Fruit fly (Drosophila melanogaster) whole organism, wandering third instar larva: ENCODE results near the gene Ugt37E1.

Experiments
- Abd-B ChIP-seq: fragments of >200 bp; optimal IDR thresholded peaks from 2 replicates; lab custom pipeline; 2017; ENCODE audit warnings: missing biosample characterization, missing genetic modification characterization
- CG32264 ChIP-seq: fragments of 200-800 bp; sonication (Bioruptor generic); optimal IDR thresholded peaks from 2 replicates; lab custom pipeline; 2016; ENCODE audit warnings: missing biosample characterization, missing genetic modification characterization
- CG9705 ChIP-seq: fragments of 200-800 bp; sonication (Bioruptor generic); optimal IDR thresholded peaks from 2 replicates; lab custom pipeline; 2018; ENCODE audit warnings: missing biosample characterization, mild to moderate bottlenecking, missing genetic modification characterization
- CrebA ChIP-seq: fragments of 200-800 bp; sonication (Bioruptor generic); optimal IDR thresholded peaks from 2 replicates; lab custom pipeline; 2016; ENCODE audit warnings: missing biosample characterization, mild to moderate bottlenecking, missing genetic modification characterization, borderline replicate concordance
- Dfd ChIP-seq: fragments of >200 bp; optimal IDR thresholded peaks from 2 replicates; lab custom pipeline; 2017; ENCODE audit warnings: missing biosample characterization, missing genetic modification characterization
- Dif ChIP-seq: fragments of 200-275, 200-300 bp; sonication (Bioruptor generic); optimal IDR thresholded peaks from 2 replicates; lab custom pipeline; 2018; ENCODE audit warnings: missing biosample characterization, missing genetic modification characterization; ENCODE audit not compliant: partially characterized antibody
- GATAd ChIP-seq: sonication (Bioruptor generic); optimal IDR thresholded peaks from 2 replicates; lab custom pipeline; 2016; ENCODE audit warnings: missing biosample characterization, missing genetic modification characterization
- HLH106 ChIP-seq: fragments of 200-800 bp; optimal IDR thresholded peaks from 3 replicates; lab custom pipeline; 2019; ENCODE audit warnings: missing biosample characterization, mild to moderate bottlenecking, missing genetic modification characterization, moderate library complexity
- Hnf4 ChIP-seq: fragments of 200-800 bp; sonication (Bioruptor generic); optimal IDR thresholded peaks from 2 replicates; lab custom pipeline; 2016; ENCODE audit warnings: missing biosample characterization, mild to moderate bottlenecking, missing genetic modification characterization
- Hr78 ChIP-seq: fragments of >200 bp; optimal IDR thresholded peaks from 2 replicates; lab custom pipeline; 2017; ENCODE audit warnings: missing biosample characterization, missing genetic modification characterization
- Hr83 ChIP-seq: fragments of 200-300 bp; sonication (Bioruptor generic); optimal IDR thresholded peaks from 2 replicates; lab custom pipeline; 2016; ENCODE audit warnings: missing biosample characterization, mild to moderate bottlenecking, missing genetic modification characterization, moderate library complexity; ENCODE audit not compliant: poor library complexity, severe bottlenecking
- Jra ChIP-seq: sonication (Bioruptor generic); optimal IDR thresholded peaks from 2 replicates; lab custom pipeline; 2016; ENCODE audit warnings: missing biosample characterization, missing genetic modification characterization
- Mio ChIP-seq: sonication (Bioruptor generic); optimal IDR thresholded peaks from 2 replicates; lab custom pipeline; 2016; ENCODE audit warnings: missing biosample characterization, missing genetic modification characterization
- Myc ChIP-seq: fragments of >200 bp; optimal IDR thresholded peaks from 2 replicates; lab custom pipeline; 2017
- N ChIP-seq: fragments of >200 bp; optimal IDR thresholded peaks from 2 replicates; lab custom pipeline; 2018; ENCODE audit warnings: missing biosample characterization, missing external identifiers, missing genetic modification characterization
- OdsH ChIP-seq: fragments of 200-800 bp; sonication (Bioruptor generic); optimal IDR thresholded peaks from 2 replicates; lab custom pipeline; 2016; ENCODE audit warnings: missing biosample characterization, mild to moderate bottlenecking, missing genetic modification characterization
- Rel ChIP-seq, 2 experiments: fragments of 200-800 bp; sonication (Bioruptor generic) in 1 of 2; optimal IDR thresholded peaks; 2 replicates in 1 of 2; 3 replicates in 1 of 2; lab custom pipeline; 2016 to 2019; ENCODE audit warnings: mild to moderate bottlenecking in 2 of 2, missing biosample characterization in 2 of 2, missing genetic modification characterization in 2 of 2, moderate library complexity in 1 of 2
- Sp1 ChIP-seq: fragments of 200-800 bp; sonication (Bioruptor generic); optimal IDR thresholded peaks from 3 replicates; lab custom pipeline; 2019; ENCODE audit warnings: missing biosample characterization, mild to moderate bottlenecking, missing genetic modification characterization, moderate library complexity
- Vsx2 ChIP-seq: fragments of 200-300, 225-300 bp; sonication (Bioruptor generic); optimal IDR thresholded peaks from 2 replicates; lab custom pipeline; 2018; ENCODE audit warnings: missing biosample characterization, missing genetic modification characterization; ENCODE audit not compliant: partially characterized antibody
- br ChIP-seq: fragments of 200-800 bp; sonication (Bioruptor generic); optimal IDR thresholded peaks from 2 replicates; lab custom pipeline; 2016; ENCODE audit warnings: missing biosample characterization, missing genetic modification characterization
- brk ChIP-seq: fragments of 200-800 bp; sonication (Bioruptor generic); optimal IDR thresholded peaks from 2 replicates; lab custom pipeline; 2016; ENCODE audit warnings: missing biosample characterization, mild to moderate bottlenecking, missing genetic modification characterization
- dl ChIP-seq, 2 experiments: fragments of 175-275, 200-275 bp in 1 of 2; fragments of 200-275 bp in 1 of 2; sonication (Bioruptor generic); optimal IDR thresholded peaks; lab custom pipeline; 2018; ENCODE audit warnings: mild to moderate bottlenecking in 2 of 2, missing biosample characterization in 2 of 2, missing genetic modification characterization in 2 of 2, moderate library complexity in 2 of 2; ENCODE audit not compliant: partially characterized antibody in 2 of 2, insufficient read depth in 1 of 2
- dmrt93B ChIP-seq: fragments of 200-800 bp; sonication (Bioruptor generic); optimal IDR thresholded peaks from 2 replicates; lab custom pipeline; 2018; ENCODE audit warnings: missing biosample characterization, mild to moderate bottlenecking, missing genetic modification characterization
- dsf ChIP-seq: sonication (Bioruptor generic); optimal IDR thresholded peaks from 2 replicates; lab custom pipeline; 2016; ENCODE audit warnings: missing biosample characterization, missing genetic modification characterization, borderline replicate concordance
- ey ChIP-seq: fragments of 200-800 bp; sonication (Bioruptor generic); optimal IDR thresholded peaks from 2 replicates; lab custom pipeline; 2016; ENCODE audit warnings: missing biosample characterization, missing genetic modification characterization
- foxo ChIP-seq, 2 experiments: fragments of 200-800 bp; sonication (Bioruptor generic); optimal IDR thresholded peaks; 2 replicates in 1 of 2; 3 replicates in 1 of 2; lab custom pipeline; 2016 to 2017; ENCODE audit warnings: missing biosample characterization in 2 of 2, missing genetic modification characterization in 2 of 2
- fru ChIP-seq: fragments of 200-800 bp; sonication (Bioruptor generic); optimal IDR thresholded peaks from 3 replicates; lab custom pipeline; 2016; ENCODE audit warnings: missing biosample characterization, mild to moderate bottlenecking, missing genetic modification characterization
- h ChIP-seq: fragments of 200-800 bp; sonication (Bioruptor generic); optimal IDR thresholded peaks from 3 replicates; lab custom pipeline; 2016; ENCODE audit warnings: missing biosample characterization, mild to moderate bottlenecking, missing genetic modification characterization
- jim ChIP-seq: fragments of 175-275, 200-325 bp; sonication (Bioruptor generic); optimal IDR thresholded peaks from 2 replicates; lab custom pipeline; 2016; ENCODE audit warnings: missing biosample characterization, mild to moderate bottlenecking, missing genetic modification characterization
- lola ChIP-seq: fragments of >200 bp; optimal IDR thresholded peaks from 2 replicates; lab custom pipeline; 2017; ENCODE audit warnings: missing biosample characterization, missing genetic modification characterization
- pan ChIP-seq: fragments of >200 bp; optimal IDR thresholded peaks from 2 replicates; lab custom pipeline; 2017
- psq ChIP-seq: fragments of 200-800 bp; sonication (Bioruptor generic); optimal IDR thresholded peaks from 3 replicates; lab custom pipeline; 2017; ENCODE audit warnings: missing biosample characterization, mild to moderate bottlenecking, missing genetic modification characterization, moderate library complexity
- rgr ChIP-seq: fragments of 200-800 bp; sonication (Bioruptor generic); optimal IDR thresholded peaks from 3 replicates; lab custom pipeline; 2016; ENCODE audit warnings: missing biosample characterization, mild to moderate bottlenecking, missing genetic modification characterization
- sage ChIP-seq: fragments of 200-800 bp; sonication (Bioruptor generic); optimal IDR thresholded peaks from 2 replicates; lab custom pipeline; 2016; ENCODE audit warnings: missing biosample characterization, mild to moderate bottlenecking, missing genetic modification characterization
- sv ChIP-seq: fragments of 200-800 bp; sonication (Bioruptor generic); optimal IDR thresholded peaks from 3 replicates; lab custom pipeline; 2016; ENCODE audit warnings: missing biosample characterization, missing genetic modification characterization
- tai ChIP-seq: sonication (Bioruptor generic); optimal IDR thresholded peaks from 2 replicates; lab custom pipeline; 2016; ENCODE audit warnings: missing biosample characterization, missing genetic modification characterization
- usp ChIP-seq: fragments of >200 bp; optimal IDR thresholded peaks from 2 replicates; lab custom pipeline; 2017; ENCODE audit warnings: missing biosample characterization, missing genetic modification characterization
- woc ChIP-seq: sonication (Bioruptor generic); optimal IDR thresholded peaks from 2 replicates; lab custom pipeline; 2016; ENCODE audit warnings: missing biosample characterization, mild to moderate bottlenecking, missing genetic modification characterization

The Ugt37E1 gene

DNA sequence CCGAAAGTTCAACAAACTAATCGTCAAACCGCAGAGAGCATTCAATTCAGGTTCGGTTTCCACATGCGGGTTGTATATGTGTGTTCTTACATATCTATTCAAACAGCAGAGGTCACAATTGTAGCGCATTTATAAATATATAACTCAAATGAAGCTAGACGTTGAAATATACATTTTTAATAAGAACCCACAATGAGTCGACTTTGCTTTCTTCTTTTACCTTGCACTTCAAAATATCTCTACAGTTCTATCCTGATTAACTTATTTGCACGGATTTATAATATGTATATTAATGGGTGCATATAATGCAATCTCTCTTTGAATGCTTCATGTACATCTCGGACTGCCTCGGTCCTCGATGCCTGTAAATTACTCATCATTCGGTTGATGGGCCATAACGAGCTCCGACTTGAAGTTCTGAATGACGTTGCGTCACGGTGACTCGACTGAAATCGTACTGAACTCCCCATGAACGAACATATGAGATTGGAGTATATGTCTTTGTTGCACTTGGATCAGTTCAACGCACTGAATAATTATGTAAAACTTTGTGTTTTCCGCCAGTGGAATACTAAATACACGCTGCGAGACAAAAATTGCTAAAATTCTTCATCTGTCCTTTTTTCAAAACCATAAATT is 22.1 kb downstream of the Ugt37E1 start:
- TF ChIP-seq dsf (GFP tag; lab: Kevin White, UChicago) = no peak
- no peak for TF ChIP-seq usp (GFP tag; lab: Kevin White, UChicago)
- peak; percentile 68 for TF ChIP-seq br
- no peak for TF ChIP-seq Dfd (GFP tag; lab: Kevin White, UChicago)
- peak; percentile 41 for TF ChIP-seq psq (GFP tag; lab: Kevin White, UChicago)
- no peak for TF ChIP-seq pan (lab: Kevin White, UChicago)
- no peak for TF ChIP-seq sage
- TF ChIP-seq N (GFP tag; lab: Kevin White, UChicago) = no peak
- peak; percentile 57 for TF ChIP-seq Sp1
- TF ChIP-seq Mio (GFP tag; lab: Kevin White, UChicago) = no peak
- no peak for TF ChIP-seq sv
- peak; percentile 65 for TF ChIP-seq h (GFP tag; lab: Kevin White, UChicago)
- TF ChIP-seq dmrt93B (GFP tag; lab: Kevin White, UChicago) = no peak
- TF ChIP-seq tai (GFP tag; lab: Kevin White, UChicago) = peak; percentile 64
- no peak for TF ChIP-seq Myc (lab: Kevin White, UChicago)
- TF ChIP-seq rgr (GFP tag; lab: Kevin White, UChicago) = peak; percentile 68
- peak; percentile 50 for TF ChIP-seq Hnf4 (GFP tag; lab: Kevin White, UChicago)
- peak in 1 of 2 experiments; percentile 1 for TF ChIP-seq dl (GFP tag; optimal IDR thresholded peaks at IDR 0.05; lab: Kevin White, UChicago; ENCODE audit: insufficient read depth in 1 of 2, partially characterized antibody in 2 of 2)
- TF ChIP-seq Hr78 = no peak
- no peak for TF ChIP-seq Abd-B
- no peak for TF ChIP-seq Vsx2
- TF ChIP-seq GATAd (GFP tag; lab: Kevin White, UChicago) = no peak
- peak; percentile 64 for TF ChIP-seq HLH106 (tag; lab: Kevin White, UChicago)
- TF ChIP-seq woc (GFP tag; lab: Kevin White, UChicago) = no peak
- no peak for TF ChIP-seq Dif (GFP tag; lab: Kevin White, UChicago)
- TF ChIP-seq OdsH = peak; percentile 45
- TF ChIP-seq Hr83 = no peak
- peak; percentile 2 for TF ChIP-seq CG32264 (GFP tag; lab: Kevin White, UChicago)
- TF ChIP-seq brk (GFP tag; lab: Kevin White, UChicago) = no peak
- TF ChIP-seq jim = no peak
- TF ChIP-seq CG9705 (GFP tag; lab: Kevin White, UChicago) = no peak
- TF ChIP-seq ey = peak; percentile 49
- no peak for TF ChIP-seq CrebA (GFP tag; lab: Kevin White, UChicago)
- no peak for TF ChIP-seq lola (GFP tag; lab: Kevin White, UChicago)
- peak; percentile 64 for TF ChIP-seq fru (GFP tag; lab: Kevin White, UChicago)
- TF ChIP-seq Rel (GFP tag; optimal IDR thresholded peaks at IDR 0.05; lab: Kevin White, UChicago) = no peak
- TF ChIP-seq Rel (tag; optimal IDR thresholded peaks at IDR 0.05; lab: Kevin White, UChicago) = no peak
- TF ChIP-seq foxo (GFP tag; optimal IDR thresholded peaks at IDR 0.05; lab: Kevin White, UChicago) = peak in 1 of 2 experiments; percentile 53
- TF ChIP-seq Jra (GFP tag; lab: Kevin White, UChicago) = peak; percentile 20

DNA sequence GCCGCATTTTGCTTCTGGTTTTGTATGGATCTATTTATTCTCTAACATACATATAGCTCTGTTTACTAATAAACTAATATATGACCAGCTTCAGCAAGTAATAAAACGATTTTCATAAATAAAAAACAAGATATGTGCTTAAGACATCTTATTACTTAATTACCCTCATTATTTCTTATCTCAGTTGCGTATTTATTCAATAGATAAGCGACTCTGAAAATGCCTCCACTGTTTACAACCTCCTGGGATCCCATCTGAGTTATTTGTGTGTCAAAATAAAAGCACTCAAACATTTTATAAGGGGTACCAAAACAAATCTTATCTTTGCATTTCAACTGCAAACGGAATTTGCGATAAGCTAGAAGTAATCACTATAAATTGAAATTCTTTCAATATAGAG is 23.3 kb downstream of the Ugt37E1 start:
- peak; percentile 15 for TF ChIP-seq rgr (GFP tag; lab: Kevin White, UChicago)
- TF ChIP-seq Vsx2 = no peak
- TF ChIP-seq Sp1 = peak; percentile 79
- peak; percentile 19 for TF ChIP-seq HLH106 (tag; lab: Kevin White, UChicago)
- TF ChIP-seq Rel (GFP tag; optimal IDR thresholded peaks at IDR 0.05; lab: Kevin White, UChicago) = no peak
- TF ChIP-seq Rel (tag; optimal IDR thresholded peaks at IDR 0.05; lab: Kevin White, UChicago) = peak; percentile 37
- TF ChIP-seq foxo (GFP tag; optimal IDR thresholded peaks at IDR 0.05; lab: Kevin White, UChicago) = no peak
- peak; percentile 8 for TF ChIP-seq CG9705 (GFP tag; lab: Kevin White, UChicago)
- TF ChIP-seq, all 38 proteins: peak for 5
